Fruit fly (Drosophila melanogaster) S2 (cell line): ENCODE measurements around the gene CG7458.

Experiments used
- CG8478 ChIP-seq: fragments of >200 bp; optimal IDR thresholded peaks from 2 replicates; lab custom pipeline; 2018
- CTCF ChIP-seq, 2 experiments: fragments of >200 bp; optimal IDR thresholded peaks; 2 replicates each; lab custom pipeline; 2018

The CG7458 gene

DNA sequence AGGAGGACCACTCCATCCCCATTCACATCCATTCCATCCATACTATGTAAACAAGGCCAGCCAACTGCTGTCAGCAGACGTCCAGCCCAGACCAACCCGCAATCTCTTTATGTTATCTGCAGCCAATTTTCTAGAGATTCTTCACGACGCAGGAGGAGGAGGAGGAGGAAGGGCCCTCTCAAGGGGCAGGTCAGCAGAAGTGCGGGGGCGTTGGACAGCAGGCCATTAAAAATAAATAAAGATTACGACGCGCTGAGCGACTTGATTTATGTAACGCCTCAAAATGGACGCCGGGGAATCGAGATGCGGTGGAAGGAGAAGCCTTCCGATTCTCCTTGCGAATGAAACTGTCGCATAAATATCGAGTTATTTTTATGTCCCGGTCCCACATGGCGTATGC lies 24.9 kb downstream of the CG7458 start:
- TF ChIP-seq CTCF (optimal IDR thresholded peaks at IDR 0.05; lab: Kevin White, UChicago) (no peak), CG8478 (no peak)

DNA sequence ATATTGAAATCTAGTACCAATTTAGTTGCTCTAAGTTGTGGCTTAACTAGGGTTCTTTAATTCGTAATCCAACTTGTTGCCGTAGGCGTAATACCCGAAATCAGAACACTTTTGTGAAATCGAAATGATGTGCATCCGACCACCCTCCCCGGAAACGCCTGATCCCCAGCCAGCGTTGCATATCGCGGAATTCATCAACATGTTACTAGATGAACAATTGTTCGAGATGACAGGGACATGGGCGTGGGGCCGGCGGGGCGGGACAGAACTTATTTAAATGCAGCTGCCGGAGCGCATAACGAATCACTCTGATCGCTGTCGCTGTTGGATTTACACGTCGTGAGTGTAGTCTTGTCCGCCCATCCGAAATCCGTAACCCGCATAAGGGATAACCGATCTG lies 30.0 kb downstream of the CG7458 start, which contains the start of gene Act79B:
TSS of gene Act79B (plus strand) at position 301 of the 400 bp plus-strand sequence.
- no peak for TF ChIP-seq CTCF (optimal IDR thresholded peaks at IDR 0.05; lab: Kevin White, UChicago)
- TF ChIP-seq CG8478 = no peak

DNA sequence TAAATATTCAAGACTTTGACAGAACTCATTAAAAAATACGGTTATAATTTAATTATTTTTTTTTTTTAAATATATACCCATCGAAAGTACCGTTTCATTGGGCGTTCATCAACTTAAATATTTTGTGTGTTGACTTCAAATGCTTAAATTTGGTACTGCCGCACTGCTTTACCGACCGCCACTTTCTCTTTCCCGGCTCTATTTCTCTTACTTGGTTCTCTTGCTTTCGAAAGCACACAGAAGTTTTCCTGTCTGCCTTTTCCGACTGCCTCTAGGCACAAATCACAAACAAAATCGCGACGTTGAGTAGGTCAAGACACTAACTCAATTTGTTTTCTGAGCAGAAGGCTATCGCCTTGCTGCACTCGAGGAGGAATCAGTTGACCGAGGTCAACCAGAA lies 39.1 kb downstream of the CG7458 start:
- TF ChIP-seq CTCF (optimal IDR thresholded peaks at IDR 0.05; lab: Kevin White, UChicago) (no peak), CG8478 (no peak)

DNA sequence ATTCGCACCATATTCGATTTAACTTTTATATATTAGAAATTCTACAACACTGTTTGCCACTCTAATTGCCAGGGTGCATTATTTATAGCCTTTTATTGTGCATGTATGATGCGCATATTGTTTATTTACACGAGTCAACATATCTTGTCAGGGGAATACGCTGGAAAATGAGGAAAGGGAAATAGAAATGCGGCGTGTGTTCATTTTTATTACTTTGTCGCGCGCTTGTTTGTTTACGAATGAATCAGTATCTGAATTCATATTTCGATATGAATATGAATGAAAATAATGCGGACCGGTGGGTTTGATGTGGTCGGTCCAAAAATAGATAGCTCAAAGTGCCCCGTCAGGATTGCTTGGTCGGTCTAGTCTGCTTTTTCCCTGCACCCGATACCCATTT lies 51.2 kb downstream of the CG7458 start:
- TF ChIP-seq CTCF (optimal IDR thresholded peaks at IDR 0.05; lab: Kevin White, UChicago) (no peak), CG8478 (no peak)
